Fruit fly (Drosophila melanogaster): Measurements from ENCODE around the gene Tdh.

DNA sequence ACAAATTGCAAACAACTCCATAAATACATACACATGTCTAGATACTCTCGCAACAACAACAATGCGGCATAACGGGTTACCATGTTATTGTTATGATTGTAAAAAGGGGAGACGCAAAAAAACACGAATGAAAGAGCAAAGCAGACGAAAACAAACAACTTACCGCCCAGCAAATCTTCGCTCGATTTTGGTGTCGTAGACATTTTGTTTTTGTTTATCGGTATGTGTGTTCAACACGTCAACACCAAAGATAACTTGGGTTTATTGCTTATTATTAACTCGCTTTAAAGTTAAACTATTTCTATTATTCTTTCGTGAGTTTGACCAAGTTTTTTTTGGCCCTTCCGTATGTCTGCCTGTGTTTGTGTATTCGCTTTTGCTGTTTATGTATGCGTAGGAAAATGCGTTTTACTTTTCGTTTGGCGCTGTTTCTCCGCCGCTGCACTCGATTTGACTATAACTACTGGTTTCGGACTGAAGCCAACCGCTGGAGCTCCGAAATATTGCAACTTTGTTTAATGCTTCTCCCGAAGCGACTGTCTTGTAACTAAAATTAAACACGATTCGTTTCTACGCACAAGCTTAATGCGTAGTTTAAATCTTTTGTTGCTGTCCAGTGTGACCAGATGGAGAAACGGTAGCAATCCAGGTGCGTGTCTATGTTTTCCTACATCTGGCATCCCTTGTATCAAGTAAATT is 52.2 kb downstream of the Tdh start, which contains the start of gene BNIP3:
- TF ChIP-seq tj (GFP tag; optimal IDR thresholded peaks at IDR 0.05) = peak; percentile 66
- TF ChIP-seq ovo (GFP tag; optimal IDR thresholded peaks at IDR 0.05) = peak; percentile 52
- TF ChIP-seq CG1620 (GFP tag; optimal IDR thresholded peaks at IDR 0.05) = no peak
- no peak for TF ChIP-seq Clk (GFP tag; optimal IDR thresholded peaks at IDR 0.05)
- TF ChIP-seq CG5204 (GFP tag; optimal IDR thresholded peaks at IDR 0.05) = no peak
- TF ChIP-seq kay (GFP tag; ENCODE audit: borderline replicate concordance) = peak; percentile 37

Data from whole organism, adult.